Fruit fly (Drosophila melanogaster) whole organism, adult: ENCODE data around the gene CG18262.
A peak's percentile ranks its signal among the peaks of the same experiment; 100 is the strongest.

ENCODE experiments used
- CG11617 ChIP-seq: fragments of 200-800 bp; sonication (Bioruptor generic); optimal IDR thresholded peaks from 2 replicates; lab custom pipeline; 2017; ENCODE audit warnings: mild to moderate bottlenecking, missing biosample characterization, missing genetic modification reagents, missing genetic modification characterization
- CG12768 ChIP-seq: fragments of 200-800 bp; sonication (Bioruptor generic); optimal IDR thresholded peaks from 2 replicates; lab custom pipeline; 2017; ENCODE audit warnings: missing biosample characterization, missing genetic modification characterization, mild to moderate bottlenecking, moderate library complexity, missing genetic modification reagents
- CG14711 ChIP-seq: fragments of 200-800 bp; sonication (Bioruptor generic); optimal IDR thresholded peaks from 2 replicates; lab custom pipeline; 2018; ENCODE audit warnings: missing biosample characterization, mild to moderate bottlenecking, missing genetic modification characterization, moderate library complexity
- CG1620 ChIP-seq: fragments of 200-800 bp; sonication (Bioruptor generic); optimal IDR thresholded peaks from 2 replicates; lab custom pipeline; 2016; ENCODE audit warnings: missing biosample characterization, missing genetic modification characterization
- CG33017 ChIP-seq: fragments of 200-800 bp; sonication (Bioruptor generic); optimal IDR thresholded peaks from 2 replicates; lab custom pipeline; 2018; ENCODE audit warnings: missing biosample characterization, mild to moderate bottlenecking, missing genetic modification characterization, moderate library complexity
- CG5204 ChIP-seq: fragments of 200-800 bp; sonication (Bioruptor generic); optimal IDR thresholded peaks from 2 replicates; lab custom pipeline; 2016; ENCODE audit warnings: missing biosample characterization, missing genetic modification characterization
- CG7045 ChIP-seq: fragments of 200-800 bp; sonication (Bioruptor generic); optimal IDR thresholded peaks from 2 replicates; lab custom pipeline; 2017; ENCODE audit warnings: missing biosample characterization, mild to moderate bottlenecking, missing genetic modification characterization
- CG7101 ChIP-seq: fragments of 200-800 bp; sonication (Bioruptor generic); optimal IDR thresholded peaks from 2 replicates; lab custom pipeline; 2018; ENCODE audit warnings: missing biosample characterization, mild to moderate bottlenecking, missing genetic modification characterization, moderate library complexity
- Clk ChIP-seq: fragments of 200-800 bp; sonication (Bioruptor generic); optimal IDR thresholded peaks from 2 replicates; lab custom pipeline; 2017; ENCODE audit warnings: missing biosample characterization, missing genetic modification characterization
- Crg-1 ChIP-seq: fragments of 200-800 bp; sonication (Bioruptor generic); optimal IDR thresholded peaks from 2 replicates; lab custom pipeline; 2016; ENCODE audit warnings: missing biosample characterization, missing genetic modification characterization
- Hr96 ChIP-seq: fragments of 200-800 bp; sonication (Bioruptor generic); optimal IDR thresholded peaks from 2 replicates; lab custom pipeline; 2016; ENCODE audit warnings: missing biosample characterization, missing genetic modification characterization
- Mnt ChIP-seq: fragments of 200-800 bp; sonication (Bioruptor generic); optimal IDR thresholded peaks from 2 replicates; lab custom pipeline; 2016; ENCODE audit warnings: missing biosample characterization, mild to moderate bottlenecking, missing genetic modification characterization
- bab1 ChIP-seq: fragments of 200-800 bp; sonication (Bioruptor generic); optimal IDR thresholded peaks from 3 replicates; lab custom pipeline; 2019; ENCODE audit warnings: missing biosample characterization, mild to moderate bottlenecking, missing genetic modification characterization, moderate library complexity
- cic ChIP-seq: fragments of 200-800 bp; sonication (Bioruptor generic); optimal IDR thresholded peaks from 2 replicates; lab custom pipeline; 2017; ENCODE audit warnings: missing biosample characterization, mild to moderate bottlenecking, missing genetic modification characterization, moderate library complexity
- cnc ChIP-seq, 2 experiments: fragments of >200 bp; optimal IDR thresholded peaks; 2 replicates each; lab custom pipeline; 2017
- kay ChIP-seq: fragments of 200-800 bp; sonication (Bioruptor generic); peaks from one replicate; lab custom pipeline; 2016; ENCODE audit warnings: missing biosample characterization, missing genetic modification characterization, borderline replicate concordance
- ovo ChIP-seq: fragments of 200-800 bp; sonication (Bioruptor generic); optimal IDR thresholded peaks from 2 replicates; lab custom pipeline; 2016; ENCODE audit warnings: missing biosample characterization, missing genetic modification characterization
- pad ChIP-seq: fragments of 200-800 bp; sonication (Bioruptor generic); optimal IDR thresholded peaks from 3 replicates; lab custom pipeline; 2017; ENCODE audit warnings: missing biosample characterization, missing genetic modification characterization, mild to moderate bottlenecking, moderate library complexity, missing genetic modification reagents
- tj ChIP-seq: fragments of 200-800 bp; sonication (Bioruptor generic); optimal IDR thresholded peaks from 3 replicates; lab custom pipeline; 2017; ENCODE audit warnings: missing biosample characterization, mild to moderate bottlenecking, missing genetic modification characterization, moderate library complexity
- toe ChIP-seq: fragments of 200-800 bp; sonication (Bioruptor generic); optimal IDR thresholded peaks from 2 replicates; lab custom pipeline; 2016; ENCODE audit warnings: missing biosample characterization, missing genetic modification characterization

Gene CG18262

dm6 chrX:8113386-8114279 is 39.1 kb upstream of the CG18262 start:
- TF ChIP-seq CG7101 (peak; percentile 88), CG1620 (peak; percentile 11), ovo (no peak), CG11617 (no peak), pad (GFP tag; lab: Kevin White, UChicago) (no peak), CG33017 (tag; lab: Kevin White, UChicago) (peak; percentile 78), tj (no peak), toe (GFP tag; lab: Kevin White, UChicago) (peak; percentile 28), cic (GFP tag; lab: Kevin White, UChicago) (no peak), CG12768 (GFP tag; lab: Kevin White, UChicago) (peak; percentile 33), Clk (GFP tag; lab: Kevin White, UChicago) (peak; percentile 15), cnc (optimal IDR thresholded peaks at IDR 0.05; lab: Kevin White, UChicago) (peak; percentile 93 to 96), CG7045 (GFP tag; lab: Kevin White, UChicago) (peak; percentile 63), kay (GFP tag; lab: Kevin White, UChicago) (peak; percentile 92), CG5204 (GFP tag; lab: Kevin White, UChicago) (peak; percentile 68), CG14711 (peak; percentile 67), bab1 (peak; percentile 51), Mnt (GFP tag; lab: Kevin White, UChicago) (peak; percentile 23), Hr96 (GFP tag; lab: Kevin White, UChicago) (peak; percentile 59), Crg-1 (GFP tag; lab: Kevin White, UChicago) (peak; percentile 27)

- no peak for TF ChIP-seq kay (GFP tag; lab: Kevin White, UChicago)
- TF ChIP-seq Crg-1 (GFP tag; lab: Kevin White, UChicago), result no peak
- no peak for TF ChIP-seq Hr96 (GFP tag; lab: Kevin White, UChicago)
- peak; percentile 73 for TF ChIP-seq tj
- TF ChIP-seq CG5204 (GFP tag; lab: Kevin White, UChicago), result peak; percentile 70
- peak; percentile 64 for TF ChIP-seq CG11617
- peak; percentile 62 for TF ChIP-seq CG12768 (GFP tag; lab: Kevin White, UChicago)
- peak; percentile 1 for TF ChIP-seq ovo
- peak; percentile 25 for TF ChIP-seq Clk (GFP tag; lab: Kevin White, UChicago)
- peak; percentile 62 for TF ChIP-seq CG33017 (tag; lab: Kevin White, UChicago)
- peak; percentile 62 for TF ChIP-seq CG14711
- TF ChIP-seq toe (GFP tag; lab: Kevin White, UChicago), result peak; percentile 45
- TF ChIP-seq pad (GFP tag; lab: Kevin White, UChicago), result peak; percentile 20
- TF ChIP-seq CG7045 (GFP tag; lab: Kevin White, UChicago), result peak; percentile 60
- peak; percentile 46 for TF ChIP-seq Mnt (GFP tag; lab: Kevin White, UChicago)
- TF ChIP-seq cnc (optimal IDR thresholded peaks at IDR 0.05; lab: Kevin White, UChicago), result no peak
- TF ChIP-seq bab1, result peak; percentile 57
- TF ChIP-seq CG1620, result peak; percentile 21
- peak; percentile 80 for TF ChIP-seq CG7101
- no peak for TF ChIP-seq cic (GFP tag; lab: Kevin White, UChicago)
These were observed 38.0 kb upstream of the CG18262 start for dm6 chrX:8114476-8115342.

- no peak for TF ChIP-seq CG33017 (tag; lab: Kevin White, UChicago)
- peak; percentile 37 for TF ChIP-seq pad (GFP tag; lab: Kevin White, UChicago)
- no peak for TF ChIP-seq CG7045 (GFP tag; lab: Kevin White, UChicago)
- TF ChIP-seq ovo, result peak; percentile 2
These were observed 37.4 kb upstream of the CG18262 start for dm6 chrX:8115343-8115676.

- TF ChIP-seq CG11617, result peak; percentile 21
- TF ChIP-seq cic (GFP tag; lab: Kevin White, UChicago), result peak; percentile 21
- TF ChIP-seq CG1620, result no peak
- peak; percentile 11 for TF ChIP-seq tj
- no peak for TF ChIP-seq CG7045 (GFP tag; lab: Kevin White, UChicago)
- TF ChIP-seq Mnt (GFP tag; lab: Kevin White, UChicago), result peak; percentile 96
- no peak for TF ChIP-seq CG5204 (GFP tag; lab: Kevin White, UChicago)
These were observed 36.9 kb upstream of the CG18262 start, which contains the start of gene Gclc for dm6 chrX:8115717-8116311. Gene Gclc, minus strand, starts transcription at chrX:8116147.

dm6 chrX:8116813-8117212 is 35.9 kb upstream of the CG18262 start, which contains the start of gene CG1575:
Gene CG1575, plus strand, starts transcription at chrX:8117012.
- TF ChIP-seq CG33017 (tag; lab: Kevin White, UChicago), result no peak
- TF ChIP-seq CG7101, result no peak
- TF ChIP-seq Mnt (GFP tag; lab: Kevin White, UChicago), result peak; percentile 84
- no peak for TF ChIP-seq CG11617
- no peak for TF ChIP-seq Crg-1 (GFP tag; lab: Kevin White, UChicago)
